Worm (Caenorhabditis elegans) whole organism, midembryonic: ENCODE data around the gene F16G10.9.

ENCODE experiments used
- T22C8.4 ChIP-seq: fragments of 200-800 bp; sonication (Bioruptor generic); IDR thresholded peaks from 2 replicates; pipeline ENCODE4 v1.3.6; 2022; ENCODE audit warnings: missing genetic modification characterization, missing compliant biosample characterization
- cog-1 ChIP-seq: sonication (generic microtip); optimal IDR thresholded peaks from 2 replicates; lab custom pipeline; 2016; ENCODE audit warnings: missing genetic modification characterization, missing compliant biosample characterization
- flt-1 ChIP-seq: fragments of 200-800 bp; sonication (Bioruptor generic); IDR thresholded peaks from 2 replicates; pipeline ENCODE4 v1.3.6; 2022; ENCODE audit warnings: missing genetic modification characterization, missing compliant biosample characterization
- klf-2 ChIP-seq: fragments of 200-800 bp; sonication (Bioruptor generic); conservative IDR thresholded peaks from 2 replicates; pipeline ENCODE4 v1.3.6; 2022; ENCODE audit warnings: missing genetic modification reagents, missing genetic modification characterization, missing compliant biosample characterization
- med-1 ChIP-seq: sonication (generic microtip); optimal IDR thresholded peaks from 2 replicates; lab custom pipeline; 2017; ENCODE audit warnings: missing genetic modification characterization, mild to moderate bottlenecking, missing compliant biosample characterization, antibody characterized with exemption, missing genetic modification reagents; ENCODE audit not compliant: insufficient read depth
- ref-1 ChIP-seq: fragments of 200-800 bp; sonication (Bioruptor generic); conservative IDR thresholded peaks from 2 replicates; pipeline ENCODE4 v1.3.6; 2022; ENCODE audit warnings: missing genetic modification reagents, missing genetic modification characterization, missing compliant biosample characterization
- tab-1 ChIP-seq: fragments of 200-800 bp; sonication (Bioruptor generic); IDR thresholded peaks from 2 replicates; pipeline ENCODE4 v1.3.6; 2022; ENCODE audit warnings: missing genetic modification characterization, missing compliant biosample characterization
- ztf-23 ChIP-seq: fragments of 200-800 bp; sonication (Bioruptor generic); IDR thresholded peaks from 2 replicates; pipeline ENCODE4 v1.3.6; 2022; ENCODE audit warnings: missing genetic modification reagents, missing genetic modification characterization, missing compliant biosample characterization
- ztf-29 ChIP-seq: fragments of 200-800 bp; sonication (Bioruptor generic); IDR thresholded peaks from 2 replicates; pipeline ENCODE4 v1.3.6; 2022; ENCODE audit warnings: missing genetic modification reagents, missing genetic modification characterization, missing compliant biosample characterization

F16G10.9 gene

ce11 chrII:2385495-2385894, at the start of gene F16G10.9:
F16G10.9 (minus strand) TSS chrII:2385595.
- TF ChIP-seq flt-1 (GFP tag; lab: Robert Waterston, UW) (no peak), ztf-23 (GFP tag; lab: Robert Waterston, UW) (no peak), cog-1 (tag; lab: Kevin White, UChicago) (no peak), ztf-29 (no peak)

ce11 chrII:2431972-2432371, 46.6 kb upstream of the F16G10.9 start, which contains the start of gene ceh-86:
ceh-86 (minus strand) TSS chrII:2432072.
- no peak for TF ChIP-seq ref-1 (GFP tag; lab: Robert Waterston, UW)
- TF ChIP-seq klf-2 = no peak
- TF ChIP-seq tab-1 (GFP tag; lab: Robert Waterston, UW) = no peak
- no peak for TF ChIP-seq ztf-23 (GFP tag; lab: Robert Waterston, UW)
- no peak for TF ChIP-seq ztf-29
- no peak for TF ChIP-seq cog-1 (tag; lab: Kevin White, UChicago)
- no peak for TF ChIP-seq T22C8.4 (GFP tag; lab: Robert Waterston, UW)
- no peak for TF ChIP-seq flt-1 (GFP tag; lab: Robert Waterston, UW)
- no peak for TF ChIP-seq med-1 (GFP tag; lab: Kevin White, UChicago)

ce11 chrII:2422427-2422826, 37.0 kb upstream of the F16G10.9 start:
- no peak for TF ChIP-seq T22C8.4 (GFP tag; lab: Robert Waterston, UW)
- TF ChIP-seq med-1 (GFP tag; lab: Kevin White, UChicago) = no peak
- no peak for TF ChIP-seq tab-1 (GFP tag; lab: Robert Waterston, UW)
- no peak for TF ChIP-seq ztf-29
- TF ChIP-seq ztf-23 (GFP tag; lab: Robert Waterston, UW) = no peak
- TF ChIP-seq cog-1 (tag; lab: Kevin White, UChicago) = no peak
- TF ChIP-seq flt-1 (GFP tag; lab: Robert Waterston, UW) = no peak
- no peak for TF ChIP-seq ref-1 (GFP tag; lab: Robert Waterston, UW)
- no peak for TF ChIP-seq klf-2

ce11 chrII:2421905-2422304, 36.5 kb upstream of the F16G10.9 start, which contains the start of gene F42G2.2:
F42G2.2 (plus strand) TSS chrII:2422205.
- TF ChIP-seq med-1 (GFP tag; lab: Kevin White, UChicago) (no peak), ztf-23 (GFP tag; lab: Robert Waterston, UW) (no peak), ref-1 (GFP tag; lab: Robert Waterston, UW) (no peak)

ce11 chrII:2421185-2421584, 35.8 kb upstream of the F16G10.9 start:
- TF ChIP-seq flt-1 (GFP tag; lab: Robert Waterston, UW) (no peak), med-1 (GFP tag; lab: Kevin White, UChicago) (no peak), ref-1 (GFP tag; lab: Robert Waterston, UW) (no peak), klf-2 (no peak), tab-1 (GFP tag; lab: Robert Waterston, UW) (no peak), cog-1 (tag; lab: Kevin White, UChicago) (no peak), ztf-23 (GFP tag; lab: Robert Waterston, UW) (no peak), T22C8.4 (GFP tag; lab: Robert Waterston, UW) (no peak), ztf-29 (no peak)

- no peak for TF ChIP-seq ztf-29
- TF ChIP-seq ref-1 (GFP tag; lab: Robert Waterston, UW) = no peak
- no peak for TF ChIP-seq flt-1 (GFP tag; lab: Robert Waterston, UW)
- no peak for TF ChIP-seq ztf-23 (GFP tag; lab: Robert Waterston, UW)
- TF ChIP-seq klf-2 = no peak
- TF ChIP-seq tab-1 (GFP tag; lab: Robert Waterston, UW) = no peak
- no peak for TF ChIP-seq med-1 (GFP tag; lab: Kevin White, UChicago)
- no peak for TF ChIP-seq cog-1 (tag; lab: Kevin White, UChicago)
- no peak for TF ChIP-seq T22C8.4 (GFP tag; lab: Robert Waterston, UW)
These were observed 35.3 kb upstream of the F16G10.9 start for ce11 chrII:2420685-2421084.

ce11 chrII:2418836-2419235, 33.4 kb upstream of the F16G10.9 start, which contains the start of gene fbxc-20:
fbxc-20 (plus strand) TSS chrII:2419136.
- TF ChIP-seq ztf-29 (no peak), tab-1 (GFP tag; lab: Robert Waterston, UW) (no peak), klf-2 (no peak)

- TF ChIP-seq med-1 (GFP tag; lab: Kevin White, UChicago) (no peak), ztf-23 (GFP tag; lab: Robert Waterston, UW) (no peak), T22C8.4 (GFP tag; lab: Robert Waterston, UW) (no peak), klf-2 (no peak), ref-1 (GFP tag; lab: Robert Waterston, UW) (no peak), cog-1 (tag; lab: Kevin White, UChicago) (no peak), tab-1 (GFP tag; lab: Robert Waterston, UW) (no peak)
These were observed 32.5 kb upstream of the F16G10.9 start, which contains the start of the genes F42G2.5 and F42G2.7 for ce11 chrII:2417889-2418288. F42G2.5 (minus strand) TSS chrII:2417989. F42G2.7 (plus strand) TSS chrII:2418158.

ce11 chrII:2415439-2415838, 30.0 kb upstream of the F16G10.9 start, which contains the start of gene fbxa-4:
fbxa-4 (minus strand) TSS chrII:2415531.
- TF ChIP-seq tab-1 (GFP tag; lab: Robert Waterston, UW) (no peak), ztf-23 (GFP tag; lab: Robert Waterston, UW) (no peak), med-1 (GFP tag; lab: Kevin White, UChicago) (no peak), flt-1 (GFP tag; lab: Robert Waterston, UW) (no peak), ref-1 (GFP tag; lab: Robert Waterston, UW) (no peak), klf-2 (no peak), T22C8.4 (GFP tag; lab: Robert Waterston, UW) (no peak), ztf-29 (no peak), cog-1 (tag; lab: Kevin White, UChicago) (no peak)

- TF ChIP-seq klf-2 (no peak), flt-1 (GFP tag; lab: Robert Waterston, UW) (no peak), tab-1 (GFP tag; lab: Robert Waterston, UW) (no peak), med-1 (GFP tag; lab: Kevin White, UChicago) (no peak), cog-1 (tag; lab: Kevin White, UChicago) (no peak), ztf-23 (GFP tag; lab: Robert Waterston, UW) (no peak), ref-1 (GFP tag; lab: Robert Waterston, UW) (no peak), ztf-29 (no peak), T22C8.4 (GFP tag; lab: Robert Waterston, UW) (no peak)
These were observed 27.3 kb upstream of the F16G10.9 start, which contains the start of gene fbxa-182 for ce11 chrII:2412649-2413048. fbxa-182 (minus strand) TSS chrII:2412749.
